Fruit fly (Drosophila melanogaster) whole organism, embryonic: ENCODE measurements around the gene CG8379.

Experiments used
- ATbp ChIP-seq: fragments of 200-800 bp; sonication (Bioruptor generic); optimal IDR thresholded peaks from 2 replicates; lab custom pipeline; 2017; ENCODE audit warnings: missing biosample characterization, mild to moderate bottlenecking, missing genetic modification characterization, missing genetic modification reagents
- Antp ChIP-seq: fragments of 200-800 bp; sonication (Bioruptor generic); optimal IDR thresholded peaks from 3 replicates; lab custom pipeline; 2016; ENCODE audit warnings: missing biosample characterization, missing genetic modification characterization
- Blimp-1 ChIP-seq: fragments of 200-800 bp; sonication (Bioruptor generic); optimal IDR thresholded peaks from 3 replicates; lab custom pipeline; 2018; ENCODE audit warnings: missing biosample characterization, missing genetic modification characterization, mild to moderate bottlenecking, moderate library complexity, missing genetic modification reagents
- BtbVII ChIP-seq: fragments of 200-800 bp; sonication (Bioruptor generic); optimal IDR thresholded peaks from 3 replicates; lab custom pipeline; 2017; ENCODE audit warnings: missing biosample characterization, mild to moderate bottlenecking, missing genetic modification characterization
- CG10543 ChIP-seq: fragments of 200-800 bp; sonication (Bioruptor generic); optimal IDR thresholded peaks from 3 replicates; lab custom pipeline; 2017; ENCODE audit warnings: missing biosample characterization, mild to moderate bottlenecking, missing genetic modification characterization, moderate library complexity
- CG11456 ChIP-seq: fragments of 200-800 bp; sonication (Bioruptor generic); IDR thresholded peaks from 3 replicates; pipeline ENCODE4 v1.3.6; 2022; ENCODE audit warnings: missing biosample characterization, missing genetic modification characterization
- CG11560 ChIP-seq: fragments of 200-800 bp; sonication (Bioruptor generic); IDR thresholded peaks from 3 replicates; pipeline ENCODE4 v1.3.6; 2022; ENCODE audit warnings: missing biosample characterization, missing genetic modification characterization
- CG12155 ChIP-seq: fragments of 200-800 bp; sonication (Bioruptor generic); optimal IDR thresholded peaks from 3 replicates; lab custom pipeline; 2016; ENCODE audit warnings: missing biosample characterization, missing genetic modification characterization
- CG14860 ChIP-seq: fragments of 200-800 bp; sonication (Bioruptor generic); IDR thresholded peaks from 3 replicates; pipeline ENCODE4 v1.3.6; 2022; ENCODE audit warnings: missing biosample characterization, missing genetic modification characterization; ENCODE audit not compliant: partially characterized antibody
- CG15073 ChIP-seq: fragments of 200-800 bp; sonication (Bioruptor generic); optimal IDR thresholded peaks from 2 replicates; lab custom pipeline; 2016; ENCODE audit warnings: missing biosample characterization, missing genetic modification characterization
- CG16813 ChIP-seq: fragments of 200-800 bp; sonication (Bioruptor generic); IDR thresholded peaks from 3 replicates; pipeline ENCODE4 v1.3.6; 2022; ENCODE audit warnings: missing biosample characterization, missing genetic modification characterization; ENCODE audit not compliant: partially characterized antibody
- CG2199 ChIP-seq: fragments of 200-800 bp; sonication (Bioruptor generic); IDR thresholded peaks from 3 replicates; pipeline ENCODE4 v1.3.6; 2022; ENCODE audit warnings: missing biosample characterization, missing genetic modification characterization
- CG42726 ChIP-seq: fragments of 200-800 bp; sonication (Bioruptor generic); IDR thresholded peaks from 2 replicates; pipeline ENCODE4 v1.3.6; 2022; ENCODE audit warnings: missing biosample characterization, missing genetic modification characterization; ENCODE audit not compliant: partially characterized antibody
- CG4730 ChIP-seq: fragments of 200-800 bp; sonication (Bioruptor generic); IDR thresholded peaks from 2 replicates; pipeline ENCODE4 v1.3.6; 2022; ENCODE audit warnings: missing biosample characterization, missing genetic modification characterization
- CG6765 ChIP-seq: fragments of 200-800 bp; sonication (Bioruptor generic); optimal IDR thresholded peaks from 3 replicates; lab custom pipeline; 2017; ENCODE audit warnings: missing biosample characterization, mild to moderate bottlenecking, missing genetic modification characterization
- CG6791 ChIP-seq: fragments of 200-800 bp; sonication (Bioruptor generic); IDR thresholded peaks from 3 replicates; pipeline ENCODE4 v1.3.6; 2022; ENCODE audit warnings: missing biosample characterization, missing genetic modification characterization; ENCODE audit not compliant: partially characterized antibody
- CG7745 ChIP-seq: fragments of 200-800 bp; sonication (Bioruptor generic); optimal IDR thresholded peaks from 2 replicates; lab custom pipeline; 2018; ENCODE audit warnings: missing biosample characterization, mild to moderate bottlenecking, missing genetic modification characterization, moderate library complexity
- CG8290 ChIP-seq, 3 experiments: fragments of 200-800 bp; sonication (Bioruptor generic); optimal IDR thresholded peaks; 2 replicates each; lab custom pipeline; 2016 to 2019; ENCODE audit warnings: missing biosample characterization in 3 of 3, missing genetic modification characterization in 3 of 3, mild to moderate bottlenecking in 2 of 3, moderate library complexity in 1 of 3
- CG9817 ChIP-seq: fragments of 200-800 bp; sonication (Bioruptor generic); optimal IDR thresholded peaks from 2 replicates; lab custom pipeline; 2018; ENCODE audit warnings: missing biosample characterization, mild to moderate bottlenecking, missing genetic modification characterization, moderate library complexity
- CTCF ChIP-seq: fragments of 200-800 bp; sonication (Bioruptor generic); optimal IDR thresholded peaks from 2 replicates; lab custom pipeline; 2017; ENCODE audit warnings: missing biosample characterization, mild to moderate bottlenecking, missing genetic modification characterization, moderate library complexity
- Dek ChIP-seq: fragments of 200-800 bp; sonication (Bioruptor generic); optimal IDR thresholded peaks from 3 replicates; lab custom pipeline; 2019; ENCODE audit warnings: missing biosample characterization, mild to moderate bottlenecking, missing genetic modification characterization, moderate library complexity
- Dip3 ChIP-seq: fragments of 200-800 bp; sonication (Bioruptor generic); optimal IDR thresholded peaks from 3 replicates; lab custom pipeline; 2016; ENCODE audit warnings: missing biosample characterization, missing genetic modification characterization
- Dll ChIP-seq: fragments of 200-800 bp; sonication (Bioruptor generic); IDR thresholded peaks from 4 replicates; pipeline ENCODE4 v1.3.6; 2022; ENCODE audit warnings: missing biosample characterization, missing genetic modification characterization; ENCODE audit not compliant: partially characterized antibody
- Ets65A ChIP-seq: fragments of 200-800 bp; sonication (Bioruptor generic); peaks from one replicate; lab custom pipeline; 2016; ENCODE audit warnings: missing biosample characterization, missing genetic modification characterization
- MTF-1 ChIP-seq: fragments of 200-800 bp; sonication (Bioruptor generic); optimal IDR thresholded peaks from 2 replicates; lab custom pipeline; 2018; ENCODE audit warnings: missing biosample characterization, mild to moderate bottlenecking, missing genetic modification characterization, borderline replicate concordance
- Myb ChIP-seq: fragments of 200-800 bp; sonication (Bioruptor generic); optimal IDR thresholded peaks from 2 replicates; lab custom pipeline; 2016; ENCODE audit warnings: missing biosample characterization, missing genetic modification characterization
- Oli ChIP-seq: fragments of 200-800 bp; sonication (Bioruptor generic); optimal IDR thresholded peaks from 2 replicates; lab custom pipeline; 2018; ENCODE audit warnings: missing biosample characterization, mild to moderate bottlenecking, missing genetic modification characterization, moderate library complexity
- Side ChIP-seq: fragments of 200-800 bp; sonication (Bioruptor generic); optimal IDR thresholded peaks from 2 replicates; lab custom pipeline; 2016; ENCODE audit warnings: missing biosample characterization, missing genetic modification characterization
- Sox102F ChIP-seq: fragments of 200-800 bp; sonication (Bioruptor generic); optimal IDR thresholded peaks from 2 replicates; lab custom pipeline; 2018; ENCODE audit warnings: missing biosample characterization, mild to moderate bottlenecking, missing genetic modification characterization, moderate library complexity
- TFAM ChIP-seq: fragments of 200-800 bp; sonication (Bioruptor generic); optimal IDR thresholded peaks from 2 replicates; lab custom pipeline; 2017; ENCODE audit warnings: missing biosample characterization, missing genetic modification characterization, inconsistent platforms
- YL-1 ChIP-seq: fragments of 200-800 bp; sonication (Bioruptor generic); optimal IDR thresholded peaks from 3 replicates; lab custom pipeline; 2017; ENCODE audit warnings: missing biosample characterization, mild to moderate bottlenecking, missing genetic modification characterization
- chm ChIP-seq: fragments of 200-800 bp; sonication (Bioruptor generic); IDR thresholded peaks from 2 replicates; pipeline ENCODE4 v1.3.6; 2022; ENCODE audit warnings: missing biosample characterization, missing genetic modification characterization
- ci ChIP-seq: fragments of 200-800 bp; sonication (Bioruptor generic); IDR thresholded peaks from 3 replicates; pipeline ENCODE4 v1.3.6; 2022; ENCODE audit warnings: missing biosample characterization, missing genetic modification characterization
- ems ChIP-seq: fragments of 200-800 bp; sonication (Bioruptor generic); optimal IDR thresholded peaks from 3 replicates; lab custom pipeline; 2016; ENCODE audit warnings: missing biosample characterization, missing genetic modification characterization
- eve ChIP-seq, 2 experiments: fragments of >200 bp; optimal IDR thresholded peaks; 2 replicates each; lab custom pipeline; 2017; ENCODE audit warnings: missing biosample characterization in 2 of 2, missing genetic modification characterization in 2 of 2
- gce ChIP-seq: fragments of 200-800 bp; sonication (Bioruptor generic); IDR thresholded peaks from 3 replicates; pipeline ENCODE4 v1.3.6; 2022; ENCODE audit warnings: missing biosample characterization, missing genetic modification characterization
- gem ChIP-seq: fragments of 200-800 bp; sonication (Bioruptor generic); optimal IDR thresholded peaks from 2 replicates; lab custom pipeline; 2019; ENCODE audit warnings: missing biosample characterization, mild to moderate bottlenecking, missing genetic modification characterization, moderate library complexity
- grn ChIP-seq: fragments of 200-800 bp; sonication (Bioruptor generic); optimal IDR thresholded peaks from 3 replicates; lab custom pipeline; 2017; ENCODE audit warnings: missing biosample characterization, missing genetic modification characterization
- hkb ChIP-seq, 2 experiments: fragments of 200-800 bp in 1 of 2; fragments of >200 bp in 1 of 2; sonication (Bioruptor generic) in 1 of 2; IDR thresholded peaks in 1 of 2; optimal IDR thresholded peaks in 1 of 2; 2 replicates each; pipeline versions ENCODE4 v1.3.6 to Lab custom; 2017 to 2022; ENCODE audit warnings: missing biosample characterization in 1 of 2, missing genetic modification characterization in 1 of 2
- kni ChIP-seq: fragments of 200-800 bp; sonication (Bioruptor generic); optimal IDR thresholded peaks from 3 replicates; lab custom pipeline; 2017; ENCODE audit warnings: mild to moderate bottlenecking, missing biosample characterization, missing genetic modification reagents, missing genetic modification characterization
- knrl ChIP-seq: fragments of 200-800 bp; sonication (Bioruptor generic); IDR thresholded peaks from 3 replicates; pipeline ENCODE4 v1.3.6; 2022; ENCODE audit warnings: missing biosample characterization, missing genetic modification characterization; ENCODE audit not compliant: partially characterized antibody
- repo ChIP-seq: fragments of 200-800 bp; sonication (Bioruptor generic); optimal IDR thresholded peaks from 2 replicates; lab custom pipeline; 2016; ENCODE audit warnings: missing biosample characterization, missing genetic modification characterization
- seq ChIP-seq: fragments of 200-800 bp; sonication (Bioruptor generic); IDR thresholded peaks from 2 replicates; pipeline ENCODE4 v1.3.6; 2022; ENCODE audit warnings: missing biosample characterization, missing genetic modification characterization
- vvl ChIP-seq: fragments of 200-800 bp; sonication (Bioruptor generic); IDR thresholded peaks from 2 replicates; pipeline ENCODE4 v1.3.6; 2022; ENCODE audit warnings: missing biosample characterization, missing genetic modification characterization
- wor ChIP-seq: fragments of 200-800 bp; sonication (Bioruptor generic); IDR thresholded peaks from 2 replicates; pipeline ENCODE4 v1.3.6; 2022; ENCODE audit warnings: missing biosample characterization, missing genetic modification characterization
- zfh2 ChIP-seq: fragments of 200-800 bp; sonication (Bioruptor generic); optimal IDR thresholded peaks from 2 replicates; lab custom pipeline; 2016; ENCODE audit warnings: missing biosample characterization, missing genetic modification characterization

Gene CG8379

DNA sequence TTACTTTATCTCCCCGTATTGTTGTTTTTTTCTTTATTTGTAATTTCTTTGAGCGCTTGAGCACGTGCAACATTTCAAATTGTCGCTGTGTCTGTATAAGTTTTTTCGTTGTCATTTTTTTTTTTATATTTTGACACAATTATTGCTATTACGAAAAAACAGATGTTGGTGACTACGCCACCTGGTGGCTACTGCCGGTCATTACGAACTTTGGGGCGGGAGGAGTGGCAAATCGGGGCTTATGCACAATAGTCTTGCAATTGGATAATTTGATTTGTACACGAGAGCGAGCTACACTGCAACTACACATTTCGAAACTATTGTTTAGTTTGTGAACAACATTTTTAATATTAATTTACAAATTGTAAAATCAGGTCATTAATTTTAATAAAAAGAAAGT is 35.1 kb downstream of the CG8379 start:
- TF ChIP-seq gem (tag; lab: Kevin White, UChicago) (peak; percentile 6), Sox102F (GFP tag; lab: Kevin White, UChicago) (peak; percentile 18), ATbp (GFP tag; lab: Kevin White, UChicago) (no peak), CTCF (GFP tag; lab: Kevin White, UChicago) (peak; percentile 73)
- TF ChIP-seq, all 482 proteins: peak for 3

DNA sequence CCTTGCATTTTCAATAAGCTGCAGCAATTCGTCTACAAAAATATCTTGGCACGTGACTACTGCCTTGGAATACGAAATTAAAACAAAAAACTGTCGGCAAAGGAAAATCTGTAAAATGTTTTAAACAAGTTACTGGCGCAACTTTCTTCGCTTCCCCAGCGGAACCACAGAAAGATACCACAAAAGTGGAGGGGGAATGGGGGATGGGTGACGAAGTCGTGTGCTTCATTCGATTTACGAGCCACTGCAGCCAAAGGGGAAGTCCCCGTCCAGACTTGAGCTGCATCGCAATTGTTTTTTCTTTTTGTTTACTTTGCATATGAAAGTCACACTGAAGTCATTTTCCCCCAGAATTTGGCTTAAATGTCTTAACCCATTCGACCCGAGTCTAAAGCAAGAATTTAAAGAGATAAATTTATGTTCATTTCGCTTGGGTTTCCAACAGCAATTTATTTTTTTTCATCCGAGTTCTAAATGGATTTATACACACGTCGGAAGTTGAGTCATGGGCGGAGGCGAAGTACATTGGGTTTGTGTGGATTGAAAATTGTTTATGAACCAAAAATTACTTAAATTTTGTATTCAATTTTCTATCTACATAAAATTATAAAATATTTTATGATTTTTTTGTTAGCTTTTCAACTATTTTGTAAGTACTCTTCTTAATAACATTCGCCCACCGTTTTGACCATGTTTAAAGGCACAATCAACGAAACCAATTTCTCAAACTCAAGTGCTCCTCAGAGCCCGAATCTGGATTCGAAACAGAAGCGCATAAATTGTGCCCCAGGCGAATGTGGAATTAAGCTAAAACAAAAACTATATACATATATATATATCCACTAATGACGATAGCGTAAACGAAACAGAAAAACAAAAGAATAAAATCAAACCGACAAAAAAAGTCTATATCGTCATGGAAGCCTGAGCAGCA is 36.2 kb downstream of the CG8379 start:
- TF ChIP-seq grn (GFP tag; lab: Kevin White, UChicago) (no peak), kni (GFP tag; lab: Kevin White, UChicago) (peak; percentile 84), CG4730 (GFP tag; lab: Robert Waterston, UW) (no peak), Dip3 (GFP tag; lab: Kevin White, UChicago) (no peak), wor (GFP tag; lab: Robert Waterston, UW) (no peak), CG12155 (GFP tag; lab: Kevin White, UChicago) (no peak), BtbVII (GFP tag; lab: Kevin White, UChicago) (no peak), Myb (no peak), CG6791 (GFP tag; lab: Robert Waterston, UW) (0 out of 3 replicates have a peak, but pooled peaks have one; percentile 9), gce (GFP tag; lab: Robert Waterston, UW) (0 out of 3 replicates have a peak, but pooled peaks have one; percentile 11), hkb (optimal IDR thresholded peaks at IDR 0.05; lab: Kevin White, UChicago) (no peak), hkb (GFP tag; IDR thresholded peaks at IDR 0.05; lab: Robert Waterston, UW) (no peak), Blimp-1 (peak; percentile 55), CG6765 (no peak), Dek (tag; lab: Kevin White, UChicago) (no peak), chm (no peak), CG11560 (no peak), YL-1 (GFP tag; lab: Kevin White, UChicago) (no peak), MTF-1 (GFP tag; lab: Kevin White, UChicago) (no peak), repo (GFP tag; lab: Kevin White, UChicago) (no peak), CG2199 (no peak), ci (GFP tag; lab: Robert Waterston, UW) (0 out of 3 replicates have a peak, but pooled peaks have one; percentile 24), CG11456 (no peak), eve (GFP tag; optimal IDR thresholded peaks at IDR 0.05; lab: Kevin White, UChicago) (no peak), vvl (GFP tag; lab: Robert Waterston, UW) (peak; percentile 23; the same call in 1 of the 2 replicates), Ets65A (GFP tag; lab: Kevin White, UChicago) (peak; percentile 40), Side (no peak), Dll (GFP tag; lab: Robert Waterston, UW) (no peak), CG9817 (tag; lab: Kevin White, UChicago) (no peak)

DNA sequence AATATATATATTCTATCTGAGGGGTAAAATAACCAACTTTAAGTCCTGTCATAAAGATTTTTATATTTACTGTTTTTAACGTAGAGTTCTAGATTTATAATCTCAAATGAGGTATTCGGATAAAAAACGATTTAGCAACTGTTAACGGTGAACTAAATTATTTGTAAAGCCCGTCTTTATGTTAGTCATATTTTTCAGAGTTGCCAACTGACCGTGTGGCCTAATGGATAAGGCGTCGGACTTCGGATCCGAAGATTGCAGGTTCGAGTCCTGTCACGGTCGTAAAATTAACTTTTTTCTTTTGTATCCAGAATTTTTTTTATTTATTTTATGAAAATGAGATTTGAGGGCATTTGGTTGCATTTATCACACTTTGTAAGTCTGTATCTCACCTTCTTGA is 37.5 kb downstream of the CG8379 start:
- no peak for TF ChIP-seq CG10543 (GFP tag; lab: Kevin White, UChicago)
- TF ChIP-seq zfh2 = no peak
- peak; percentile 71 for TF ChIP-seq CG16813 (GFP tag; lab: Robert Waterston, UW)
- no peak for TF ChIP-seq seq
- 0 out of 3 replicates have a peak, but pooled peaks have one; percentile 15 for TF ChIP-seq knrl (GFP tag; lab: Robert Waterston, UW)
- TF ChIP-seq wor (GFP tag; lab: Robert Waterston, UW) = no peak
- TF ChIP-seq Antp (GFP tag; lab: Kevin White, UChicago) = no peak
- peak; percentile 84 for TF ChIP-seq CG6791 (GFP tag; lab: Robert Waterston, UW)
- no peak for TF ChIP-seq CG15073 (GFP tag; lab: Kevin White, UChicago)
- no peak for TF ChIP-seq ems (GFP tag; lab: Kevin White, UChicago)
- no peak for TF ChIP-seq Oli (tag; lab: Kevin White, UChicago)
- TF ChIP-seq TFAM = no peak
- no peak; the same call in 2 of the 3 replicates for TF ChIP-seq CG14860 (GFP tag; lab: Robert Waterston, UW)
- TF ChIP-seq CG8290 (GFP tag; optimal IDR thresholded peaks at IDR 0.05; lab: Kevin White, UChicago) = peak; percentile 93
- TF ChIP-seq CG8290 (tag; optimal IDR thresholded peaks at IDR 0.05; lab: Kevin White, UChicago) = peak in 1 of 2 experiments; percentile 80
- TF ChIP-seq CG7745 (tag; lab: Kevin White, UChicago) = no peak
- TF ChIP-seq CG42726 = peak; percentile 54; the same call in 1 of the 2 replicates
